Worm (Caenorhabditis elegans): ENCODE data around the gene F46C8.1.

DNA sequence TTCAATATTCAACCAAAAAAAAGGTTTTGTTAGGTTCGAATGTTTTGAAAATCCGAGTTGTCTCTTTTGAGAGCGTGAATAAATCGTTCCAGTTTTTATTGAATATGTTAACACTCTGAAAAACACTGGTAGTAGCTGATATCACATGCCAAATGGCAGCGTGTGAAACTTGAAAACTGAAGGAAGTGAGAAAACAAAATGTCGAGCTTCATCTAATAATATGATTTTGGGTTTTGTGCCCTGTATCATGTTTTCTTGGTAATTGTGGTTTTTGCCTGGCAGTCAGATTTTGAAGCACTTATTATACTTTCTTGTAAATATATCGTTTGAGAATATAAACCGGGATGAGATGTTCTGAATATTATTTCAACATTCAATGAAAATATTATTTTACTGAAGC lies 45.5 kb upstream of the F46C8.1 start, which contains the start of gene F48E3.6:
- TF ChIP-seq mdl-1 (tag; optimal IDR thresholded peaks at IDR 0.05) = no peak
- TF ChIP-seq egl-27 (tag; optimal IDR thresholded peaks at IDR 0.05) = no peak
- TF ChIP-seq F49E8.2 (tag; optimal IDR thresholded peaks at IDR 0.05; ENCODE audit: borderline replicate concordance) = no peak
- TF ChIP-seq mdt-29 (GFP tag; IDR thresholded peaks at IDR 0.05) = no peak
- TF ChIP-seq lin-38 (GFP tag; IDR thresholded peaks at IDR 0.05) = no peak
- TF ChIP-seq lsy-2 (tag; optimal IDR thresholded peaks at IDR 0.05) = no peak
- no peak for TF ChIP-seq fos-1 (tag; optimal IDR thresholded peaks at IDR 0.05)
- TF ChIP-seq spr-3 (GFP tag; optimal IDR thresholded peaks at IDR 0.05) = no peak
